Worm (Caenorhabditis elegans) whole organism, L3 larva: ENCODE results near the gene M153.3.

ENCODE experiments used
- R02D3.7 ChIP-seq: fragments of 150-350 bp; optimal IDR thresholded peaks from 2 replicates; lab custom pipeline; 2014; ENCODE audit warnings: missing biosample characterization, missing genetic modification characterization
- ZK546.5 ChIP-seq: sonication (generic microtip); optimal IDR thresholded peaks from 2 replicates; lab custom pipeline; 2017; ENCODE audit warnings: missing biosample characterization, missing genetic modification characterization
- aly-2 ChIP-seq: fragments of 150-350 bp; optimal IDR thresholded peaks from 2 replicates; lab custom pipeline; 2014; ENCODE audit warnings: missing biosample characterization, missing genetic modification characterization
- ama-1 ChIP-seq: fragments of 150-350 bp; optimal IDR thresholded peaks from 2 replicates; lab custom pipeline; 2018
- ceh-16 ChIP-seq: sonication (generic microtip); optimal IDR thresholded peaks from 2 replicates; lab custom pipeline; 2017; ENCODE audit warnings: missing biosample characterization, missing genetic modification characterization
- daf-12 ChIP-seq: fragments of 150-350 bp; optimal IDR thresholded peaks from 2 replicates; lab custom pipeline; 2014; ENCODE audit warnings: missing biosample characterization, missing genetic modification reagents, missing genetic modification characterization
- egl-27 ChIP-seq: sonication (generic microtip); optimal IDR thresholded peaks from 4 replicates; lab custom pipeline; 2017; ENCODE audit warnings: missing biosample characterization, missing genetic modification reagents, missing genetic modification characterization
- egl-5 ChIP-seq: fragments of 150-350 bp; optimal IDR thresholded peaks from 2 replicates; lab custom pipeline; 2017; ENCODE audit warnings: missing biosample characterization, missing genetic modification reagents, missing genetic modification characterization, inconsistent platforms
- elt-1 ChIP-seq: fragments of 150-350 bp; optimal IDR thresholded peaks from 2 replicates; lab custom pipeline; 2014; ENCODE audit warnings: missing biosample characterization, missing genetic modification characterization
- elt-3 ChIP-seq, 3 experiments: fragments of 150-350 bp in 1 of 3; sonication (generic microtip) in 2 of 3; optimal IDR thresholded peaks; 2 replicates in 2 of 3; 4 replicates in 1 of 3; lab custom pipeline; 2014 to 2017; ENCODE audit warnings: missing biosample characterization in 3 of 3, missing genetic modification characterization in 3 of 3
- hmg-11 ChIP-seq: sonication (generic microtip); optimal IDR thresholded peaks from 2 replicates; lab custom pipeline; 2016; ENCODE audit warnings: missing genetic modification characterization, missing compliant biosample characterization
- jun-1 ChIP-seq: fragments of 150-350 bp; optimal IDR thresholded peaks from 2 replicates; lab custom pipeline; 2014; ENCODE audit warnings: missing biosample characterization, missing genetic modification reagents, missing genetic modification characterization
- lin-15B ChIP-seq: fragments of 150-350 bp; optimal IDR thresholded peaks from 2 replicates; lab custom pipeline; 2014; ENCODE audit warnings: missing biosample characterization, missing genetic modification characterization
- lin-39 ChIP-seq: fragments of 150-350 bp; optimal IDR thresholded peaks from 2 replicates; lab custom pipeline; 2018; ENCODE audit warnings: missing biosample characterization, missing genetic modification reagents, missing genetic modification characterization
- lsy-12 ChIP-seq: sonication (generic microtip); optimal IDR thresholded peaks from 2 replicates; lab custom pipeline; 2016; ENCODE audit warnings: mild to moderate bottlenecking, missing genetic modification characterization, missing compliant biosample characterization
- mdl-1 ChIP-seq: fragments of 150-350 bp; optimal IDR thresholded peaks from 2 replicates; lab custom pipeline; 2014; ENCODE audit warnings: missing biosample characterization, missing genetic modification characterization
- mml-1 ChIP-seq: fragments of 150-350 bp; sonication (generic microtip); optimal IDR thresholded peaks from 3 replicates; lab custom pipeline; 2014; ENCODE audit warnings: missing biosample characterization, missing genetic modification characterization
- nfya-1 ChIP-seq: sonication (generic microtip); optimal IDR thresholded peaks from 2 replicates; lab custom pipeline; 2017; ENCODE audit warnings: missing genetic modification characterization, mild to moderate bottlenecking, missing compliant biosample characterization, antibody characterized with exemption, moderate library complexity; ENCODE audit not compliant: insufficient read depth
- nhr-11 ChIP-seq: fragments of 150-350 bp; optimal IDR thresholded peaks from 2 replicates; lab custom pipeline; 2014; ENCODE audit warnings: missing biosample characterization, missing genetic modification characterization
- nhr-23 ChIP-seq: fragments of 150-350 bp; optimal IDR thresholded peaks from 2 replicates; lab custom pipeline; 2014; ENCODE audit warnings: missing biosample characterization, missing genetic modification reagents, missing genetic modification characterization
- nhr-25 ChIP-seq: sonication (generic microtip); optimal IDR thresholded peaks from 2 replicates; lab custom pipeline; 2017; ENCODE audit warnings: missing biosample characterization, missing genetic modification characterization
- nhr-28 ChIP-seq: fragments of 150-350 bp; optimal IDR thresholded peaks from 2 replicates; lab custom pipeline; 2014; ENCODE audit warnings: missing biosample characterization, missing genetic modification characterization
- nhr-43 ChIP-seq: sonication (generic microtip); optimal IDR thresholded peaks from 2 replicates; lab custom pipeline; 2016; ENCODE audit warnings: mild to moderate bottlenecking, missing genetic modification characterization, missing compliant biosample characterization; ENCODE audit not compliant: poor library complexity, severe bottlenecking
- nhr-67 ChIP-seq: fragments of 150-350 bp; optimal IDR thresholded peaks from 2 replicates; lab custom pipeline; 2014; ENCODE audit warnings: missing biosample characterization, missing genetic modification characterization
- nhr-76 ChIP-seq: fragments of 150-350 bp; sonication (generic microtip); optimal IDR thresholded peaks from 5 replicates; lab custom pipeline; 2014; ENCODE audit warnings: missing biosample characterization, missing genetic modification characterization
- nhr-77 ChIP-seq: fragments of 150-350 bp; optimal IDR thresholded peaks from 2 replicates; lab custom pipeline; 2014; ENCODE audit warnings: missing biosample characterization, missing genetic modification characterization
- pha-4 ChIP-seq: fragments of 150-350 bp; optimal IDR thresholded peaks from 2 replicates; lab custom pipeline; 2014; ENCODE audit warnings: missing biosample characterization, missing genetic modification reagents, missing genetic modification characterization
- snpc-4 ChIP-seq: fragments of 150-350 bp; optimal IDR thresholded peaks from 2 replicates; lab custom pipeline; 2014; ENCODE audit warnings: missing biosample characterization, missing genetic modification characterization
- tbx-2 ChIP-seq: sonication (generic microtip); optimal IDR thresholded peaks from 2 replicates; lab custom pipeline; 2016; ENCODE audit warnings: mild to moderate bottlenecking, missing genetic modification characterization, missing compliant biosample characterization
- unc-39 ChIP-seq: sonication (generic microtip); optimal IDR thresholded peaks from 4 replicates; lab custom pipeline; 2017; ENCODE audit warnings: missing biosample characterization, missing genetic modification characterization
- unc-62 ChIP-seq: fragments of 150-350 bp; sonication (generic microtip); optimal IDR thresholded peaks from 4 replicates; lab custom pipeline; 2014; ENCODE audit warnings: missing biosample characterization, missing genetic modification reagents, missing genetic modification characterization
- ztf-11 ChIP-seq: fragments of 150-350 bp; optimal IDR thresholded peaks from 2 replicates; lab custom pipeline; 2014; ENCODE audit warnings: missing biosample characterization, missing genetic modification characterization

M153.3 gene

DNA sequence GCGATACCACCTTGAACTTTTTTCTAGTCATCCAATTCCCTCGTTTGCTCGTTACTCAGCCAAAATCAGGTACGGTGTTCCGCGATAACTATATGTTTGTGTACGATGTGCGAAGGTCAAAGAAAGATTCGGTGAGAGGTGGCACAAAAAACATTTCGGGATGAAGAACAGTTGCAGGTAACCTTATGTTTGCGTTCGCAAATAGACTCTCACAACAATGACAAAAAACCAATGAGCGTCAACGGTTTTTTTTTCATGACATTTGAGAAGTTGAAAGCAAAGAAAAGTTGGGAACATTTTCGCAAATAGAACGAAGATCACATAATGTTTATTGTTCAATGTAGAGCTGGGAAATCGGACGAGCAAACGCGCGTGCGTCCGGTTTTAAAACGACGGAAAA, 20.0 kb downstream of the M153.3 start:
- TF ChIP-seq hmg-11 (no peak), pha-4 (tag; lab: Kevin White, UChicago) (peak; percentile 96)
- TF ChIP-seq, all 47 proteins: peak for 1

DNA sequence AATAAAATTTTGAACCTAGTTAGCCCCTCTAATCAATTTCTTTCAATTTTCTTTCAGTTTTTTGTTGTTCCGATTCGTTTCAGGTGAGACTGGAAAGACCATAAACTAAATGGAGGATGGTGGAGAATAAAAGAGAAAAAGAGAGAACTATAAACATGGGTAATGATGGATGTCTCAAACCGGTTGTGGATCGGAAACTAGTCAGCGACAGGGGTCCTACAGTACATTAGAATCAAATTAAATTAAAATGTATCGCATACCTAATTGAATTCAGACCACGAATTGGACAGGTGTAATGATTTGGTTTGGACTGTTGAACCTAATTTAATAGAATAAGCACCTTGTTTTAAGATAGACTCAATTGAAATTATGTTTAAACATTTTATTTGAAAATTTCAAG, 21.4 kb downstream of the M153.3 start:
- TF ChIP-seq elt-1 (no peak), nhr-77 (tag; lab: Kevin White, UChicago) (no peak), nhr-76 (no peak), nhr-23 (no peak), elt-3 (tag; optimal IDR thresholded peaks at IDR 0.05; lab: Kevin White, UChicago) (no peak), nfya-1 (no peak), daf-12 (no peak), nhr-43 (tag; lab: Kevin White, UChicago) (no peak), egl-27 (tag; lab: Kevin White, UChicago) (no peak), pha-4 (tag; lab: Kevin White, UChicago) (no peak), ztf-11 (tag; lab: Kevin White, UChicago) (no peak), nhr-67 (tag; lab: Kevin White, UChicago) (no peak), lin-39 (tag; lab: Kevin White, UChicago) (no peak), snpc-4 (tag; lab: Kevin White, UChicago) (no peak), aly-2 (no peak), lin-15B (no peak), ceh-16 (tag; lab: Kevin White, UChicago) (no peak), nhr-28 (tag; lab: Kevin White, UChicago) (no peak), mml-1 (tag; lab: Kevin White, UChicago) (no peak)

DNA sequence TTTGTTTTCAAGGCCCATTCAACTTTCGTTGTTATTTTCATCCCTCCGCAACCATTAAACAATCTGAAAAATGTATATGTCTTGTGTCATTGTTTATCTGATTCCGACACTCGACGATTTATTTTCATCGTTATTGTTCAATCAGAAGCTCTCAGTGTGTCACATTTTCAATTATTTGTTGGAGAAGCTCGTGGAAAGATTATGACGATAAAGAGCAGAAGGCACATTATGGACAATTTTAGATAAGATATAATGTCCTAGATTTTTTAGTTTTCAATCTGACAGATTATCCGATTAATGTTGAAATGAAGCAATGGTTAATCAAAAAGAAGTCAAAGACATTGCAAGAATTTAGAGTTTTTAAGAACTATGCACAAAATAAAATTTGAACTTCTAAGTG, 22.3 kb downstream of the M153.3 start:
- TF ChIP-seq R02D3.7 (no peak), elt-1 (peak; percentile 80), egl-5 (tag; lab: Kevin White, UChicago) (peak; percentile 21), egl-27 (tag; lab: Kevin White, UChicago) (no peak)

DNA sequence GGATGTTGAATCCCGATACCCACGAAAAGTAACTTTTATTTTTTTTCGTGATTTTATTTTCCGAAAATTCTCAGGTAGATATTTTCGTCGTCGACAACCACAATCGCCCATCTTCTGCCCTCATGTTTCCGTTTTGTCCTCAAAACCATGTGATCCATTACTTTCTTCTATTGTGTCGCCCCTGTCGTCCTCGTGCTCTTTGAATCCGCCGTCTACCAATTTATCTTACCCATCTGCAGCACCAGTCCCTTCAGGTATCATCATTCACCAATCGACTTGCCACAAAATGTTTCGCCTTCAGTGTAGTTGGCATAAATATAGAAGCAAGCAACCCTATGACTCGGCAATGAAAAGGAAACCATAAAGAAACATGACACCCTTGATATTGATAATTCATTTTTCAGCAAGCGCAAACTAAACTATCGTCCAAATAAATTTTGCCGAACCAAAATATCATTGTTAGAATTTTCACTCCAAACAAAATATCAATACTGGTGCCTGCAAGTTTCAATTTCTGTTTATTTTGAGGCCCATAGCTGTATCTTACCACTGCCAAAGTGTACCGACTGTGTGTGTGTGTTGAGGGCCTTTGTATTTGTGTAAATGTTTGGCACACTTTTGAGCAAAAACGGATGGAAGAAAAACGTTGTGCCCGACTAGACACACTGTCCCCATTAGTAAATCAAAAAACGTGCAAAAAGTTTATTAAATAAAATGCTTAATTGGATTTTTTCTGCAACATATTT, 25.1 kb downstream of the M153.3 start:
- TF ChIP-seq nhr-67 (tag; lab: Kevin White, UChicago) (no peak), lin-39 (tag; lab: Kevin White, UChicago) (peak; percentile 59), pha-4 (tag; lab: Kevin White, UChicago) (peak; percentile 80)

DNA sequence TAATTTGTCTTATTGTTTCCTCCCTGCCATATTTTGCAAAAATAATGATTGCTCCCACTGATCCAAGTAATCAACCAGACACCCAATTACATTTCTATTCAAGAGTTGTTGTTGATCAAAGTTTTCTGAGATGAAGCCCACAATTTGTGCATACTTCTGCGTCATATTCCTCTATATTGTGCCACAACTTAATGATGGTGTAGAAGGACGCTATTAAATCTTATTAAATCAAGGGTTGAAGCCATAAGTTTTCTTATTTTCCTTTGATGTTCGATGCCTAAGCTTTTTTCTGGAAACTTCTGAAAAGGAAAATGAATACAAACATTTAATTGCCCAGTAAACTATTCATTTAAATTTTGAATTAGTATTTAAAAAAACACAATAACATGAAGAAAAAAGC, 26.1 kb downstream of the M153.3 start:
- TF ChIP-seq mdl-1 (tag; lab: Kevin White, UChicago): no peak
- no peak for TF ChIP-seq nhr-11
- no peak for TF ChIP-seq elt-1
- no peak for TF ChIP-seq ama-1 (lab: Kevin White, UChicago)
- no peak for TF ChIP-seq unc-39 (tag; lab: Kevin White, UChicago)
- TF ChIP-seq ZK546.5 (tag; lab: Kevin White, UChicago): no peak
- TF ChIP-seq lsy-12 (tag; lab: Kevin White, UChicago): no peak
- TF ChIP-seq egl-5 (tag; lab: Kevin White, UChicago): no peak
- TF ChIP-seq tbx-2 (tag; lab: Kevin White, UChicago): no peak
- peak; percentile 10 for TF ChIP-seq pha-4 (tag; lab: Kevin White, UChicago)
- TF ChIP-seq lin-39 (tag; lab: Kevin White, UChicago): no peak
- no peak for TF ChIP-seq unc-62 (GFP tag; lab: Kevin White, UChicago)
- no peak for TF ChIP-seq jun-1 (tag; lab: Kevin White, UChicago)
- peak; percentile 19 for TF ChIP-seq nhr-25 (tag; lab: Kevin White, UChicago)
- TF ChIP-seq ceh-16 (tag; lab: Kevin White, UChicago): no peak
- no peak for TF ChIP-seq mml-1 (tag; lab: Kevin White, UChicago)

DNA sequence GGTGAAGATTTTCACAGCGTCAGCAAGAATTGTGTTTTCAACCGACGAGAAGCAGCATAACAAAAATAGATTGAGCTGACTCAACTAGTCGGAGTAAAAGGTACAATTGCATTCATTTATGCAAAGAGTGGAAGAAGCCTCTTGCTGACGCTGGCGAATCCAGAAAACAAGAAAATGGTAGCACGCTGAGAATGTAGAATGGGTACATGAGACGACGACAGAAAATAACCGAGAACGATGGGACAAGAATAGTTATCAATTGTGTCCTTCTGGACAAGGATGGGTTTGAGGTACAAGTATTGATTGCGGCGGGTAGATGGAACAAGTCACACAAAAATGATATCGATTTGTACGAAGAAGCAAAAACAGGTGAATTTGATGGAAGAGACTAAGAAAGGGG, 26.7 kb downstream of the M153.3 start:
- peak; percentile 67 for TF ChIP-seq ama-1 (lab: Kevin White, UChicago)
- TF ChIP-seq ZK546.5 (tag; lab: Kevin White, UChicago): no peak
